Worm (Caenorhabditis elegans) whole organism, L4/young adult: ENCODE measurements around the gene glod-4.

Source experiments
- W03F9.2 ChIP-seq: fragments of 150-350 bp; optimal IDR thresholded peaks from 2 replicates; lab custom pipeline; 2014; ENCODE audit warnings: missing biosample characterization, missing genetic modification characterization
- dao-5 ChIP-seq: sonication (generic microtip); optimal IDR thresholded peaks from 2 replicates; lab custom pipeline; 2016; ENCODE audit warnings: missing genotype, missing genetic modification characterization, moderate library complexity, missing compliant biosample characterization
- him-1 ChIP-seq: sonication (generic microtip); optimal IDR thresholded peaks from 2 replicates; lab custom pipeline; 2016; ENCODE audit warnings: missing genotype, missing genetic modification reagents, missing genetic modification characterization, missing compliant biosample characterization

glod-4 gene

DNA sequence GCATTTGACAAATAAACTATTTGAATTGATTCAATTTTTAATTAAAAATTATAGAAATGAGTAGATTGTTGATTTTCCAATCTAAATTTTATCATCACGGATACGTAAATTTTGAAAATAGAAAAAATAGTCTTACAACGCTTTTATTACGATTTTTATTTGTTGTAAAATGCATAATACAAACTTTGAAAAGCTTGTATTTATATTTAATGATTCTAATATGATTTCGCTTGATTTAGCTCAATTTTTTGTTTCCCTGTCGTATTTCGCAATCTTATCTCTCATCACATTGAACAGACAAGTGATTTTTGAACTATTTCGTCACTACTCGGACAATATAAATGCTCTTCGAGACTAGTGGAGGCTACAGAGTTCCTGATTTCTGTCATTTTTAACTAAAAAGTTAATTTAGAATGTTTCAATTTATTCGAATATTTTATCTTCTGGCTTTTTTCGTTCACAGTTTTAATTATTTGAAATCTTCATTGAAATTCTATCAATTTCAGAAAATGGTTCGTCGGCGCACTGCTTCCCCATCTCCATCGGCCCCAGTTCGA is 1.8 kb upstream of the glod-4 start, which contains the start of the genes wht-3 and har-1:
wht-3 (minus strand) TSS at position 51 of the 557 bp plus-strand sequence.
har-1 (plus strand) TSS at position 507 of the 557 bp plus-strand sequence.
- TF ChIP-seq dao-5 (no peak), him-1 (tag; lab: Kevin White, UChicago) (no peak), W03F9.2 (tag; lab: Kevin White, UChicago) (no peak)

DNA sequence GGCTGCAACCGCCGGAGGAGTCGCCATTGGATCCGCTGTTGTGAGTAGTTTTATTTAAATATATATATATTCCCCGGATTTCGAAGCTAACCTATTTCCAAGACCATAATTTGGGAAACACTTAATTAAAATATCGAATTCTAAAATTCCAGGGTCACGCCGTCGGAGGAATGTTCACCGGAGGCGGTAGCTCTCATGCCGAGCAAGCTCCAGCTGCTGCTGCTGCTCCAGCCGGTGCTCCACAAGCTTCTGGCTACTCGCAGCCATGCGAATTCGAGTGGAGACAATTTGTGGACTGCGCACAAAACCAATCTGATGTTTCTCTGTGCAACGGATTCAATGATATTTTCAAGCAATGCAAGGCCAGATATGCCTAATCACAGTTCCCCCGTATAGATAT is 1.1 kb upstream of the glod-4 start:
- TF ChIP-seq dao-5 (no peak), W03F9.2 (tag; lab: Kevin White, UChicago) (no peak), him-1 (tag; lab: Kevin White, UChicago) (no peak)

DNA sequence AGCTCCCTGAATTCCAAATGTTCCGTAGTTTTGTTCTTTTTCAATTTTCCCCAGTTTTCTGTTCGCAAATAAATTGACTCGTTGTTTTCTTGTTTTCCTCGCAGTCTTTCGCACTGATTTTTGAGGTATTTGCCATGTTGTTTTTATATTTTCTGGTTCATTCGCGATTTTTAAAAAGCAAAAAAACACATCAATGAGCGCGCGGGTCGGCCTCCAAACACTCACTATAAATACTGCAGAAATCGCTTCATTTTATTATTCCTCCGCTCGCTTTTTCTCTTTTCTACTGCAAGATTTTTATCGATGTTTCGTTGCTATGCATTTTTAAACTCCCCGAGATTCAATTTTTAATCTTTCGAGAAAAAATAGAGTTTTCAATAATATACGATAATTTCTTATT is 571 bp upstream of the glod-4 start:
- TF ChIP-seq dao-5: no peak
- TF ChIP-seq him-1 (tag; lab: Kevin White, UChicago): no peak
- TF ChIP-seq W03F9.2 (tag; lab: Kevin White, UChicago): no peak

DNA sequence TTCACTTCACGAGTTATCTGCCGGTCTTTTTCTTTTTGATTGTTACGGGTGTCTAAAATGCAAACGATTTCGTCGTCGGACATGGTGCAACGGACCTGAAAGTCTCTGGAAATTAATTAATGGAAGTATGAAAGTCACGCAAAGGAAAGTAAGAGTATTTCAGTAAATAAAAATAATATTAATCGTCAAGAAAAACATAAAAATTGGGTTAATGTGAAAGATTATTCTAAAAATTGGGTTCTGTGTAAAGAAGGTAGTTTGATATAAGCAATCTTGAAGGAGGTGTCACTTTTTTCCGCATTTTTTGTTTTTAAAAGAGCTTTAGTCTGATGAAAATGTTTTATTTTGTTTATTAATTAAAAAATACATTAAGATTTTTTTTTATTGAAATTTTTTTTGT is 3.9 kb downstream of the glod-4 start, which contains the start of gene C16C10.9:
C16C10.9 (minus strand) TSS at position 101 of the 400 bp plus-strand sequence.
- TF ChIP-seq W03F9.2 (tag; lab: Kevin White, UChicago) (no peak), him-1 (tag; lab: Kevin White, UChicago) (no peak), dao-5 (no peak)

DNA sequence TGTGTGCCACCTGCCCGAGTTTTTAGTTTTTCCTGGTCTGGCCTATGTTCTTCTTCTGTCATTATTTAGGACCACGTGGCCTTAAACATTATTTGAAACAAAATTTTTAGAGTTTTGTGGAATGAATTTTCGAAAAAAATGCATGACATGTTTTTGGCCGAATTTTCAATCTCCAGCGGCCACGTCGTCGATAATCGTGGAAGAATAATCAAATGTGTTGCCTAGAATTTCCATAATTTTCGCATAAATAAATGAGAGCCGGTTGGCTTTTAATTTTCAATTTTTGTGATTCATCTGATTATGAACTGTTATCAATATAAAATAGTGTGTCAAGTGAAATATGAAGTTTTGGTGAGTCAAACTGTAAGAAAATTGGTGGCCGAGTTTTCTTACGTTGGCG is 7.5 kb downstream of the glod-4 start, which contains the start of gene C01G12.16:
C01G12.16 (plus strand) TSS at position 301 of the 400 bp plus-strand sequence.
- TF ChIP-seq W03F9.2 (tag; lab: Kevin White, UChicago) (no peak), him-1 (tag; lab: Kevin White, UChicago) (no peak), dao-5 (no peak)

DNA sequence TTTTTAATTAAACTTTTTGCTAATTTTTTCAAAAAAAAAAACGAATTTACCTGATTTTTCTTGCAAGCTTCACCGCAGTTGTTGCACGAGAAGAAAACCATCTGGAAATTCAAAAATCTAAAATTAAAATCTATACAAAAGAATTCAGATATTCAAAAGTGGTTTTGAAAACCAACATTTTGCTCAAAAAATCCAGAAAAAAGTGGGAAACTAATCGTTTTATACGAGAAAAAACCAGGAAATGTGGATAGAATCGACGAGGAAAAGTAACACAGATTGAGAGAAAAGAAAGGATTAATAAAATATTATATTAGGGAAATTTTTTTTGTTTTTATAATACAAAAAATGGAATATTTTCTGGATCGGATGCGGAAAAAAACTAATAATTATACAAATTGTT is 10.7 kb downstream of the glod-4 start, which contains the start of gene C16C10.8:
C16C10.8 (minus strand) TSS at position 101 of the 400 bp plus-strand sequence.
- TF ChIP-seq W03F9.2 (tag; lab: Kevin White, UChicago) (no peak), him-1 (tag; lab: Kevin White, UChicago) (no peak), dao-5 (no peak)

DNA sequence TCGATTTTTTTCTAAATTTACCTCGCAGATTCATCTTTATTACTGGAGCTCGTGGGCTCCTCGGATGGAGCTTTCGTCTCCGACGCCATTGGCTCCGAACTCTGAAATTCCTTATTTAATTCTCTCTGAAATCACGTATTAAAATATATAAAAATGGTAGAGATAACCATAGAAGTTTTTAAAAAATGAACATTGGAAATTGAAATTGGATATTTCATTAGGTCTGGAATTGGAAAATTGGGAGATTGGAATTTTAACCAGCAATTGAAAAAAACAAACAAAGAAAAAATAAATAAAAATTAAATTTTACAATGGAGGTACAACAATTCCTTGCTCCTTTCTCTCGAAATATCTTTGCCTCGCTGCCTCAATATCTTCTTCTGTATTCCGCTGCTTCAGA is 13.3 kb downstream of the glod-4 start, which contains the start of gene rnf-5:
rnf-5 (minus strand) TSS at position 101 of the 400 bp plus-strand sequence.
- TF ChIP-seq W03F9.2 (tag; lab: Kevin White, UChicago): no peak
- no peak for TF ChIP-seq dao-5

DNA sequence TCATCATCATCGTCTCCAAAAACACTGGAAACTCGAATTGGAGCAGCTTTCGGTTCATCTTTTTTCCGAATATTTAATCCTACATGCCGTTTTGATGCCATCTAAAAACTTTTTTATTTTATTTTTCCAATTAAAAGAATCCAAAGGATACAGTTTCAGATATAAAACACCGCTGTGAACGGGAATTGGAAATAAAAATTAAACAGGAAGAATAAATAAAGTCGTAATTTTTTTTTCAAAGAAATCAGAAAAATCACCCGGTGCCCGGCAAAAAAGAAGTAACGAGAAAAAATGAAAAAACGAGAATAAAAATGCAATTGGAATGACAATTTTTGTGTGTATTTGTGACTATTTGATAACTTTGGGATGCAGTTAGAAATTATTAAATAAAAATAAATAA is 15.3 kb downstream of the glod-4 start, which contains the start of gene ccdc-55:
ccdc-55 (minus strand) TSS at position 101 of the 400 bp plus-strand sequence.
- TF ChIP-seq him-1 (tag; lab: Kevin White, UChicago) (no peak), W03F9.2 (tag; lab: Kevin White, UChicago) (no peak), dao-5 (no peak)

DNA sequence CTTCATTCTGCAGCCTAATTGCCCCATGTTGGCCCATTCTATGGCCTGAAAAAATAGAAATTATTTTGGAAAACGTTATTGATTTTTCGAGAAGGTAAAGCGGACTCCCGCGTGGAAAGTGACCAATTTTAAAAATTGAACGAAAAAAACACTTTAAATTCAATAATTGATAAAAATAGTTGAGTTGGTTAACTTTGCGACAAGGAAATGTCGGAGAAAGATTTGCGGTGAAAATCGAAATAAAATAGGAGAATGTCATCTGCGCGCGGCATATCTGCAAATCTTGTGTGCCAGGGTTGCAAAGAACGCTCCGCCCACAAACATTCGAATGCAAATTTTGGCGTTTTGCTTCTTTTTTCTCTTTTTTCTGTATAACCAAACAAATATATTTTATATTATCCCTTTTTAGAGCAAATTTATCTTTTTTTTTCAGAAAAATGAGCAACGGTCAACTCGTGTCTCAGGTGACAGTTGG is 17.5 kb downstream of the glod-4 start, which contains the start of the genes rnf-121 and C16C10.4:
rnf-121 (minus strand) TSS at position 51 of the 475 bp plus-strand sequence.
C16C10.4 (plus strand) TSS at position 434 of the 475 bp plus-strand sequence.
- TF ChIP-seq W03F9.2 (tag; lab: Kevin White, UChicago) (peak; percentile 69), him-1 (tag; lab: Kevin White, UChicago) (peak; percentile 45), dao-5 (peak; percentile 43)

DNA sequence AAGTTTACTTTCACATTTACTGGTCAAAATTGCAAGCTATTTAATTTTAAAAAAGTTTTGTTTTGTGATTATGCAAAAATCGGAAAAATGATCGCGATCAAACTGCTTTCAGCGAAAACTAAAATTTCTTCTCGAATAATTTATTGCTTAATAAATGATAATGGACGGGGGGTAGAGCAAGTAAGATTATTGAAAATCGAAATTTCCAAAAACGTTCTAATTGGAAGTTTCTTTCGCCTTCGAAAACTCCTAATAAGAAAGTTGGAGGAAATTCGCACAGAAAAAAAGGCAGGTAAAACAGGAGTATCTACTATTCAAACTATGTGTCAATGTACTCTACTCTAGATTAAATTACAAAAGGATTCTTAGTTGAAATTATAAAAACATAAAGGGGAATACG is 18.8 kb downstream of the glod-4 start:
- no peak for TF ChIP-seq him-1 (tag; lab: Kevin White, UChicago)
- TF ChIP-seq dao-5: no peak
- no peak for TF ChIP-seq W03F9.2 (tag; lab: Kevin White, UChicago)

DNA sequence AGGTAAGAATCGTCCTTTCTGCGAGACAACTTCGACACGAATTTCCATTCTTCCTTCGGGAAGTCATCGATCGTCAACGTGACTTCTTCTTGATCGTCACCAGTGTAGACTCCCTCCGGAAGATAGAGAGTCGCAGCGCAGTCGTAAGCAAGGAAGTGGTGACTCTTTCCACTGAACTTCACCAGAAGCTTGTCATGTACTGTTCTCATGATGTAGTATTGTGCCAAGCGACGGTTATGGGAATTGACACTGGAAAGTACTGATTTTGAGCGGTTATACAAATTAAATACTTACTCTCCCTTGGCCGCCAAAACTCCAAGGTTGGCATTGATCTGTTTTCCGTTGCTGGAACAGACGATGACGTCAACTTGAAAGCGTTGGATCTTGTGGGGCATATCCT is 22.1 kb downstream of the glod-4 start:
- TF ChIP-seq W03F9.2 (tag; lab: Kevin White, UChicago): no peak
- TF ChIP-seq dao-5: no peak
- TF ChIP-seq him-1 (tag; lab: Kevin White, UChicago): no peak

DNA sequence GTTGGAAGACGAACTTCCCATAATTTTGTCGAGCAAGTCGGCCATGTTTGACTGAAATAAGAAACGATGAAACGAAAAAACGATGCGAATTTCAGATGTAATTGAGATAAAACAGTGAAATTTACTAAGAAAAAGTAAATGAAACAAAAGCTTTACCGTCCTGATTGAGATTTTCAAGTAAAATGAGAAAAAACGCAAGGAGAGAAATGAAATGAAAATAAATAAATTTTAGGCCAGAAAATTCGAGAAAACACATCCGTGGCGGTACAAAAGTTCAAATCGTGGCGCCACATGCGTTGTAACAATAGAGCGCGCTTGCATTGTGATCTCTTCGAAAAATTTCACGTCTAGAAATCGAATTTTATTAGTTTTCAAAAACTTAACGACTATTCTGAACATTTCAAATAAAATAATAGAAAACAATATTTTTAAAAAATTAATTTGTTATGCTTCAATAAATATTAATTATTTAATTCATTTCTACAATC is 22.8 kb downstream of the glod-4 start, which contains the start of the genes hrde-1 and C16C10.13:
hrde-1 (minus strand) TSS at position 51 of the 488 bp plus-strand sequence.
C16C10.13 (plus strand) TSS at position 332 of the 488 bp plus-strand sequence.
- TF ChIP-seq dao-5: no peak
- peak; percentile 75 for TF ChIP-seq W03F9.2 (tag; lab: Kevin White, UChicago)
- no peak for TF ChIP-seq him-1 (tag; lab: Kevin White, UChicago)

DNA sequence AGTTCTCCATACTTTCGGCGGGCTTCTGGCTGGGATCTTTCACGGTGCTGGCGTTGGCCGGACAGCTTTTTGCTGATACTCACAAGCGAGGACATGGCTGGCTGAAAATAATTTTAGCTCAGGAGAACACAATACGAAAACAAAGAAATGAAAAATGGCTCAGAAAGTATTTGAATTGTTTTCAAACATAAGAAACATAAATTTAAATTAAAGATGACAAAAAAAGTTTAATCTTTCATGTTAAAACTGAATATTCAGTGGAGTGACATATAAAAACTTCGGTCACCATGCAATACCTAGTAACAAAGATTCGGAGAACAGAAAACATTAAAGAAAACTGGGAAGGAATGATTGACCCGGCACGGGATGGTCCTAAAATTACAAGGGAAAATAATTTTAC is 25.2 kb downstream of the glod-4 start, which contains the start of gene C16C10.2:
C16C10.2 (minus strand) TSS at position 101 of the 400 bp plus-strand sequence.
- TF ChIP-seq him-1 (tag; lab: Kevin White, UChicago): no peak
- no peak for TF ChIP-seq W03F9.2 (tag; lab: Kevin White, UChicago)
- no peak for TF ChIP-seq dao-5

DNA sequence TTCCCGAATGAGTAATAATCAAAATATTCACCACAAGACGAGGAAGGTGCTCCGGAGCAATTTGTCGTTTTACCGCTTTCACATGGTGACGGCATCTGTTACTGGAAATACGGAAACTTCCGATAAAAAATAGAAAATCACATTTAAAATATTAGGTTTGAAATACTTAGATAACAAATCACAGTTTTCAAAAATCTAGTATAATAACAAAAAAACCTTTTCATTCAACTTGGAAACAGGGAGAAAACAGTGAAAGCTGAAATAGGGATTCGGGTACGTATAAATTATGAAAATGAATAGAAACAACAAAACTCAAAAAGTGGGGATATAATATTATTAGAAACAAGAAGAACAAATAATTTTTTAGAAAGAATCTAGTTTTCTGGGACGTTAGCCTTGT is 27.9 kb downstream of the glod-4 start, which contains the start of gene C16C10.1:
C16C10.1 (minus strand) TSS at position 101 of the 400 bp plus-strand sequence.
- TF ChIP-seq him-1 (tag; lab: Kevin White, UChicago): no peak
